Fruit fly (Drosophila melanogaster) whole organism, wandering third instar larva: ENCODE data around the gene se.

ENCODE experiments used
- Abd-B ChIP-seq: fragments of >200 bp; optimal IDR thresholded peaks from 2 replicates; lab custom pipeline; 2017; ENCODE audit warnings: missing biosample characterization, missing genetic modification characterization
- CG32264 ChIP-seq: fragments of 200-800 bp; sonication (Bioruptor generic); optimal IDR thresholded peaks from 2 replicates; lab custom pipeline; 2016; ENCODE audit warnings: missing biosample characterization, missing genetic modification characterization
- CG9705 ChIP-seq: fragments of 200-800 bp; sonication (Bioruptor generic); optimal IDR thresholded peaks from 2 replicates; lab custom pipeline; 2018; ENCODE audit warnings: missing biosample characterization, mild to moderate bottlenecking, missing genetic modification characterization
- CrebA ChIP-seq: fragments of 200-800 bp; sonication (Bioruptor generic); optimal IDR thresholded peaks from 2 replicates; lab custom pipeline; 2016; ENCODE audit warnings: missing biosample characterization, mild to moderate bottlenecking, missing genetic modification characterization, borderline replicate concordance
- Dfd ChIP-seq: fragments of >200 bp; optimal IDR thresholded peaks from 2 replicates; lab custom pipeline; 2017; ENCODE audit warnings: missing biosample characterization, missing genetic modification characterization
- Dif ChIP-seq: fragments of 200-275, 200-300 bp; sonication (Bioruptor generic); optimal IDR thresholded peaks from 2 replicates; lab custom pipeline; 2018; ENCODE audit warnings: missing biosample characterization, missing genetic modification characterization; ENCODE audit not compliant: partially characterized antibody
- GATAd ChIP-seq: sonication (Bioruptor generic); optimal IDR thresholded peaks from 2 replicates; lab custom pipeline; 2016; ENCODE audit warnings: missing biosample characterization, missing genetic modification characterization
- HLH106 ChIP-seq: fragments of 200-800 bp; optimal IDR thresholded peaks from 3 replicates; lab custom pipeline; 2019; ENCODE audit warnings: missing biosample characterization, mild to moderate bottlenecking, missing genetic modification characterization, moderate library complexity
- Hnf4 ChIP-seq: fragments of 200-800 bp; sonication (Bioruptor generic); optimal IDR thresholded peaks from 2 replicates; lab custom pipeline; 2016; ENCODE audit warnings: missing biosample characterization, mild to moderate bottlenecking, missing genetic modification characterization
- Hr78 ChIP-seq: fragments of >200 bp; optimal IDR thresholded peaks from 2 replicates; lab custom pipeline; 2017; ENCODE audit warnings: missing biosample characterization, missing genetic modification characterization
- Hr83 ChIP-seq: fragments of 200-300 bp; sonication (Bioruptor generic); optimal IDR thresholded peaks from 2 replicates; lab custom pipeline; 2016; ENCODE audit warnings: missing biosample characterization, mild to moderate bottlenecking, missing genetic modification characterization, moderate library complexity; ENCODE audit not compliant: poor library complexity, severe bottlenecking
- Jra ChIP-seq: sonication (Bioruptor generic); optimal IDR thresholded peaks from 2 replicates; lab custom pipeline; 2016; ENCODE audit warnings: missing biosample characterization, missing genetic modification characterization
- Mio ChIP-seq: sonication (Bioruptor generic); optimal IDR thresholded peaks from 2 replicates; lab custom pipeline; 2016; ENCODE audit warnings: missing biosample characterization, missing genetic modification characterization
- Myc ChIP-seq: fragments of >200 bp; optimal IDR thresholded peaks from 2 replicates; lab custom pipeline; 2017
- N ChIP-seq: fragments of >200 bp; optimal IDR thresholded peaks from 2 replicates; lab custom pipeline; 2018; ENCODE audit warnings: missing biosample characterization, missing external identifiers, missing genetic modification characterization
- OdsH ChIP-seq: fragments of 200-800 bp; sonication (Bioruptor generic); optimal IDR thresholded peaks from 2 replicates; lab custom pipeline; 2016; ENCODE audit warnings: missing biosample characterization, mild to moderate bottlenecking, missing genetic modification characterization
- Rel ChIP-seq, 2 experiments: fragments of 200-800 bp; sonication (Bioruptor generic) in 1 of 2; optimal IDR thresholded peaks; 2 replicates in 1 of 2; 3 replicates in 1 of 2; lab custom pipeline; 2016 to 2019; ENCODE audit warnings: mild to moderate bottlenecking in 2 of 2, missing biosample characterization in 2 of 2, missing genetic modification characterization in 2 of 2, moderate library complexity in 1 of 2
- Sp1 ChIP-seq: fragments of 200-800 bp; sonication (Bioruptor generic); optimal IDR thresholded peaks from 3 replicates; lab custom pipeline; 2019; ENCODE audit warnings: missing biosample characterization, mild to moderate bottlenecking, missing genetic modification characterization, moderate library complexity
- Vsx2 ChIP-seq: fragments of 200-300, 225-300 bp; sonication (Bioruptor generic); optimal IDR thresholded peaks from 2 replicates; lab custom pipeline; 2018; ENCODE audit warnings: missing biosample characterization, missing genetic modification characterization; ENCODE audit not compliant: partially characterized antibody
- br ChIP-seq: fragments of 200-800 bp; sonication (Bioruptor generic); optimal IDR thresholded peaks from 2 replicates; lab custom pipeline; 2016; ENCODE audit warnings: missing biosample characterization, missing genetic modification characterization
- brk ChIP-seq: fragments of 200-800 bp; sonication (Bioruptor generic); optimal IDR thresholded peaks from 2 replicates; lab custom pipeline; 2016; ENCODE audit warnings: missing biosample characterization, mild to moderate bottlenecking, missing genetic modification characterization
- dl ChIP-seq, 2 experiments: fragments of 175-275, 200-275 bp in 1 of 2; fragments of 200-275 bp in 1 of 2; sonication (Bioruptor generic); optimal IDR thresholded peaks; lab custom pipeline; 2018; ENCODE audit warnings: mild to moderate bottlenecking in 2 of 2, missing biosample characterization in 2 of 2, missing genetic modification characterization in 2 of 2, moderate library complexity in 2 of 2; ENCODE audit not compliant: partially characterized antibody in 2 of 2, insufficient read depth in 1 of 2
- dmrt93B ChIP-seq: fragments of 200-800 bp; sonication (Bioruptor generic); optimal IDR thresholded peaks from 2 replicates; lab custom pipeline; 2018; ENCODE audit warnings: missing biosample characterization, mild to moderate bottlenecking, missing genetic modification characterization
- dsf ChIP-seq: sonication (Bioruptor generic); optimal IDR thresholded peaks from 2 replicates; lab custom pipeline; 2016; ENCODE audit warnings: missing biosample characterization, missing genetic modification characterization, borderline replicate concordance
- ey ChIP-seq: fragments of 200-800 bp; sonication (Bioruptor generic); optimal IDR thresholded peaks from 2 replicates; lab custom pipeline; 2016; ENCODE audit warnings: missing biosample characterization, missing genetic modification characterization
- foxo ChIP-seq, 2 experiments: fragments of 200-800 bp; sonication (Bioruptor generic); optimal IDR thresholded peaks; 2 replicates in 1 of 2; 3 replicates in 1 of 2; lab custom pipeline; 2016 to 2017; ENCODE audit warnings: missing biosample characterization in 2 of 2, missing genetic modification characterization in 2 of 2
- fru ChIP-seq: fragments of 200-800 bp; sonication (Bioruptor generic); optimal IDR thresholded peaks from 3 replicates; lab custom pipeline; 2016; ENCODE audit warnings: missing biosample characterization, mild to moderate bottlenecking, missing genetic modification characterization
- h ChIP-seq: fragments of 200-800 bp; sonication (Bioruptor generic); optimal IDR thresholded peaks from 3 replicates; lab custom pipeline; 2016; ENCODE audit warnings: missing biosample characterization, mild to moderate bottlenecking, missing genetic modification characterization
- jim ChIP-seq: fragments of 175-275, 200-325 bp; sonication (Bioruptor generic); optimal IDR thresholded peaks from 2 replicates; lab custom pipeline; 2016; ENCODE audit warnings: missing biosample characterization, mild to moderate bottlenecking, missing genetic modification characterization
- lola ChIP-seq: fragments of >200 bp; optimal IDR thresholded peaks from 2 replicates; lab custom pipeline; 2017; ENCODE audit warnings: missing biosample characterization, missing genetic modification characterization
- pan ChIP-seq: fragments of >200 bp; optimal IDR thresholded peaks from 2 replicates; lab custom pipeline; 2017
- psq ChIP-seq: fragments of 200-800 bp; sonication (Bioruptor generic); optimal IDR thresholded peaks from 3 replicates; lab custom pipeline; 2017; ENCODE audit warnings: missing biosample characterization, mild to moderate bottlenecking, missing genetic modification characterization, moderate library complexity
- rgr ChIP-seq: fragments of 200-800 bp; sonication (Bioruptor generic); optimal IDR thresholded peaks from 3 replicates; lab custom pipeline; 2016; ENCODE audit warnings: missing biosample characterization, mild to moderate bottlenecking, missing genetic modification characterization
- sage ChIP-seq: fragments of 200-800 bp; sonication (Bioruptor generic); optimal IDR thresholded peaks from 2 replicates; lab custom pipeline; 2016; ENCODE audit warnings: missing biosample characterization, mild to moderate bottlenecking, missing genetic modification characterization
- sv ChIP-seq: fragments of 200-800 bp; sonication (Bioruptor generic); optimal IDR thresholded peaks from 3 replicates; lab custom pipeline; 2016; ENCODE audit warnings: missing biosample characterization, missing genetic modification characterization
- tai ChIP-seq: sonication (Bioruptor generic); optimal IDR thresholded peaks from 2 replicates; lab custom pipeline; 2016; ENCODE audit warnings: missing biosample characterization, missing genetic modification characterization
- usp ChIP-seq: fragments of >200 bp; optimal IDR thresholded peaks from 2 replicates; lab custom pipeline; 2017; ENCODE audit warnings: missing biosample characterization, missing genetic modification characterization
- woc ChIP-seq: sonication (Bioruptor generic); optimal IDR thresholded peaks from 2 replicates; lab custom pipeline; 2016; ENCODE audit warnings: missing biosample characterization, mild to moderate bottlenecking, missing genetic modification characterization

The se gene

DNA sequence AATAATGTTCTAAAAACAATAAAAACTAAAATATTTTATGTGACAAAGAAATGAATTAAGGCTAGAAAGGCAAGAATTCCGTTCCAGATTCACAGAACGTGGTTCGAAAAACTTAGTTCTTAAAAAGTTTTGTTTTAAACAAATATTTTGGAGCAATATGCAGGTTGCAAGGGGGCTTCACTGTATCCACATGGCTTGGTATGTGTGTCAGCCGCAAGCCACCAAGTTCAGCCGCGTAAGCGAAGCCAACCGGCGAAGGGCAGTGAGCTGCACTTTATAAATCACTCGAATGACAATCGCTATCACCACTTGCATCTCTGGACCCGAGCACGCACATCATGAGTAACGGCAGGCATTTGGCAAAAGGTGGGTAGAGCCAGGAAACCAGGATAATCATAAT, at the start of gene se:
Gene se, plus strand, starts transcription at position 301 of the 400 bp plus-strand sequence.
- no peak for TF ChIP-seq sage (GFP tag; lab: Kevin White, UChicago)
- TF ChIP-seq tai (GFP tag; lab: Kevin White, UChicago) = no peak
- TF ChIP-seq fru (GFP tag; lab: Kevin White, UChicago) = no peak
- TF ChIP-seq OdsH (GFP tag; lab: Kevin White, UChicago) = no peak
- no peak for TF ChIP-seq woc (GFP tag; lab: Kevin White, UChicago)
- TF ChIP-seq br (GFP tag; lab: Kevin White, UChicago) = no peak
- no peak for TF ChIP-seq jim (GFP tag; lab: Kevin White, UChicago)
- no peak for TF ChIP-seq psq (GFP tag; lab: Kevin White, UChicago)
- TF ChIP-seq Rel (GFP tag; optimal IDR thresholded peaks at IDR 0.05; lab: Kevin White, UChicago) = no peak
- no peak for TF ChIP-seq Rel (tag; optimal IDR thresholded peaks at IDR 0.05; lab: Kevin White, UChicago)
- no peak for TF ChIP-seq lola (GFP tag; lab: Kevin White, UChicago)
- no peak for TF ChIP-seq HLH106 (tag; lab: Kevin White, UChicago)
- TF ChIP-seq rgr (GFP tag; lab: Kevin White, UChicago) = no peak
- no peak for TF ChIP-seq GATAd
- TF ChIP-seq Dif (GFP tag; lab: Kevin White, UChicago) = no peak
- TF ChIP-seq N (GFP tag; lab: Kevin White, UChicago) = no peak
- TF ChIP-seq Vsx2 (GFP tag; lab: Kevin White, UChicago) = no peak
- no peak for TF ChIP-seq pan
- no peak for TF ChIP-seq usp

DNA sequence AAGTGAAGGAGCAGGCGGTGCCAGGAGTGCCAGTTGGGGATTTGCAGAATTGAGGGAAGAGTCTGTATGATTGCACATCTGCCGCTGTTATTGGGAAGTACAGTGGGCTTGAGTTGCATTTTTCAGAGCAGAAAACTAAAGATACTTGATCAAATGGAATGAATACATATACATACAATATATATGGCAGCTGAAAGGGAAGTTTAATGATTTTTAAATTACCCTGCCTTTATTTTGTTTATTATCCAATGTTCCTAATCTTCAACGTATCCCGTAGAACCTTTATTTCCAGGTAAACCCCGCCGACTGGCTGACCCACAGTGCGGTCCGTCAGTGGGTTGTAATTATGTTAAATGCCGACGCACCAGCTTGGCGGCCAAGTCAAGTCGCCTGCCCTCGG, 39.4 kb upstream of the se start:
- TF ChIP-seq dsf (GFP tag; lab: Kevin White, UChicago) (no peak), Hnf4 (GFP tag; lab: Kevin White, UChicago) (no peak), Hr83 (GFP tag; lab: Kevin White, UChicago) (no peak), CrebA (GFP tag; lab: Kevin White, UChicago) (no peak), Vsx2 (GFP tag; lab: Kevin White, UChicago) (no peak), woc (GFP tag; lab: Kevin White, UChicago) (peak; percentile 60), h (GFP tag; lab: Kevin White, UChicago) (peak; percentile 18), dl (GFP tag; optimal IDR thresholded peaks at IDR 0.05; lab: Kevin White, UChicago; ENCODE audit: insufficient read depth in 1 of 2, partially characterized antibody in 2 of 2) (no peak), fru (GFP tag; lab: Kevin White, UChicago) (peak; percentile 34), foxo (GFP tag; optimal IDR thresholded peaks at IDR 0.05; lab: Kevin White, UChicago) (peak in 1 of 2 experiments; percentile 4), N (GFP tag; lab: Kevin White, UChicago) (no peak), HLH106 (tag; lab: Kevin White, UChicago) (peak; percentile 4)
- TF ChIP-seq, all 38 proteins: peak for 5

DNA sequence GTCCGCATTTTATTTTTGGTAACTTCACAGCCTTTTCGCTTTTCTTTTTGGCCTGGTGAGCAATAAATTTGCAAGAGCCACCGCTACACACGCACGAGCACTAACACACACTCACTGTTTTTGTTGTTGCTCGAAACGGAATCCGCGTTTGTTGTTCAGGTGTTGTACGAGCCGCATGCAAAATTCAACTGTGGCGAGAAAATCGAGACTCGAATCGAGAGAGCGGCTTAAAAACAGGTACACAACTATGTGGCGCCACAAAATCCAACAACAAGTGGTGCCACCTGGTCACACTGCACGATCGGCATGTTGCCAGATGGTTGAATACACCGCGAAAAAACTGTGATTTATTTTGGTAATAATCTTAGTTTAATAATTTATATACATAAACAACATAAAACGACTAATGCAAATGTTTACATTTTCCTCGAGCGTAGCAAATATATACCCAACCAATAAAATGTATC, 13.3 kb upstream of the se start, which contains the start of gene CG43163:
Gene CG43163, minus strand, starts transcription at position 172 of the 467 bp plus-strand sequence.
- no peak for TF ChIP-seq Rel (GFP tag; optimal IDR thresholded peaks at IDR 0.05; lab: Kevin White, UChicago)
- TF ChIP-seq Rel (tag; optimal IDR thresholded peaks at IDR 0.05; lab: Kevin White, UChicago) = peak; percentile 6
- TF ChIP-seq Vsx2 (GFP tag; lab: Kevin White, UChicago) = no peak
- peak; percentile 16 for TF ChIP-seq psq (GFP tag; lab: Kevin White, UChicago)
- no peak for TF ChIP-seq CG32264 (GFP tag; lab: Kevin White, UChicago)
- peak; percentile 16 for TF ChIP-seq jim (GFP tag; lab: Kevin White, UChicago)
- TF ChIP-seq Hnf4 (GFP tag; lab: Kevin White, UChicago) = no peak
- no peak for TF ChIP-seq h (GFP tag; lab: Kevin White, UChicago)
- peak; percentile 78 for TF ChIP-seq Hr83 (GFP tag; lab: Kevin White, UChicago)
- TF ChIP-seq N (GFP tag; lab: Kevin White, UChicago) = no peak
- TF ChIP-seq br (GFP tag; lab: Kevin White, UChicago) = no peak
- TF ChIP-seq Myc = no peak
- peak; percentile 56 for TF ChIP-seq ey
- no peak for TF ChIP-seq dsf (GFP tag; lab: Kevin White, UChicago)
- TF ChIP-seq sage (GFP tag; lab: Kevin White, UChicago) = no peak
- TF ChIP-seq dmrt93B (GFP tag; lab: Kevin White, UChicago) = no peak
- TF ChIP-seq pan = no peak
- no peak for TF ChIP-seq Mio (GFP tag; lab: Kevin White, UChicago)
- TF ChIP-seq woc (GFP tag; lab: Kevin White, UChicago) = no peak
- TF ChIP-seq HLH106 (tag; lab: Kevin White, UChicago) = peak; percentile 60
- peak in 1 of 2 experiments; percentile 72 for TF ChIP-seq foxo (GFP tag; optimal IDR thresholded peaks at IDR 0.05; lab: Kevin White, UChicago)
- TF ChIP-seq sv (GFP tag; lab: Kevin White, UChicago) = peak; percentile 49
- TF ChIP-seq Jra (GFP tag; lab: Kevin White, UChicago) = no peak
- TF ChIP-seq fru (GFP tag; lab: Kevin White, UChicago) = no peak
- TF ChIP-seq Dif (GFP tag; lab: Kevin White, UChicago) = peak; percentile 41
- peak; percentile 47 for TF ChIP-seq Sp1
- TF ChIP-seq lola (GFP tag; lab: Kevin White, UChicago) = no peak
- no peak for TF ChIP-seq CrebA (GFP tag; lab: Kevin White, UChicago)
- TF ChIP-seq brk (GFP tag; lab: Kevin White, UChicago) = no peak
- TF ChIP-seq CG9705 = peak; percentile 23
- no peak for TF ChIP-seq Dfd (GFP tag; lab: Kevin White, UChicago)
- TF ChIP-seq tai (GFP tag; lab: Kevin White, UChicago) = no peak
- peak; percentile 58 for TF ChIP-seq OdsH (GFP tag; lab: Kevin White, UChicago)
- TF ChIP-seq dl (GFP tag; optimal IDR thresholded peaks at IDR 0.05; lab: Kevin White, UChicago; ENCODE audit: insufficient read depth in 1 of 2, partially characterized antibody in 2 of 2) = no peak
- TF ChIP-seq Abd-B (GFP tag; lab: Kevin White, UChicago) = no peak
- no peak for TF ChIP-seq usp
- peak; percentile 67 for TF ChIP-seq rgr (GFP tag; lab: Kevin White, UChicago)
- no peak for TF ChIP-seq GATAd
- no peak for TF ChIP-seq Hr78
